Fruit fly (Drosophila melanogaster): ENCODE measurements around the gene pelo.
A peak's percentile ranks its signal among the peaks of the same experiment; 100 is the strongest.

Gene pelo

dm6 chr2L:9692364-9693348, 8.0 kb upstream of the pelo start (continued):
- TF ChIP-seq gfzf (GFP tag; optimal IDR thresholded peaks at IDR 0.05) (no peak), Fer2 (tag; optimal IDR thresholded peaks at IDR 0.05) (no peak), cg (GFP tag; optimal IDR thresholded peaks at IDR 0.05) (no peak), CG12155 (GFP tag; optimal IDR thresholded peaks at IDR 0.05) (peak; percentile 59), CG14014 (GFP tag; IDR thresholded peaks at IDR 0.05) (peak; percentile 81), CG18262 (tag; optimal IDR thresholded peaks at IDR 0.05) (peak; percentile 34), nerfin-1 (tag; optimal IDR thresholded peaks at IDR 0.05) (no peak), D19B (GFP tag; optimal IDR thresholded peaks at IDR 0.05) (peak; percentile 35), ranshi (GFP tag; IDR thresholded peaks at IDR 0.05) (peak; percentile 82), stc (GFP tag; IDR thresholded peaks at IDR 0.05) (peak; percentile 75), sd (tag; optimal IDR thresholded peaks at IDR 0.05) (peak; percentile 29), dimm (GFP tag; IDR thresholded peaks at IDR 0.05) (no peak), Max (GFP tag; optimal IDR thresholded peaks at IDR 0.05) (peak; percentile 49), bbx (GFP tag; IDR thresholded peaks at IDR 0.05; ENCODE audit: partially characterized antibody) (no peak), corto (GFP tag; optimal IDR thresholded peaks at IDR 0.05) (peak; percentile 46), CG3838 (GFP tag; optimal IDR thresholded peaks at IDR 0.05) (no peak), CG18599 (GFP tag; optimal IDR thresholded peaks at IDR 0.05) (peak; percentile 76), ase (GFP tag; IDR thresholded peaks at IDR 0.05) (peak; percentile 56; the same call in 2 of the 3 replicates), trem (tag; optimal IDR thresholded peaks at IDR 0.05) (no peak), mam (GFP tag; optimal IDR thresholded peaks at IDR 0.05) (peak; percentile 45), CG9817 (tag; optimal IDR thresholded peaks at IDR 0.05) (peak; percentile 38), phol (tag; optimal IDR thresholded peaks at IDR 0.05) (peak; percentile 33), dysf (GFP tag; IDR thresholded peaks at IDR 0.05) (peak; percentile 87), CG3995 (GFP tag; optimal IDR thresholded peaks at IDR 0.05) (no peak), CG3726 (GFP tag; IDR thresholded peaks at IDR 0.05) (0 out of 3 replicates have a peak, but pooled peaks have one; percentile 48), ERR (GFP tag; optimal IDR thresholded peaks at IDR 0.05) (no peak), CG17328 (GFP tag; IDR thresholded peaks at IDR 0.05) (peak; percentile 68), jing (GFP tag; optimal IDR thresholded peaks at IDR 0.05) (no peak), CG15269 (tag; optimal IDR thresholded peaks at IDR 0.05) (peak; percentile 75), CG6813 (GFP tag; optimal IDR thresholded peaks at IDR 0.05) (no peak), ac (GFP tag; optimal IDR thresholded peaks at IDR 0.05) (no peak), Dek (tag; optimal IDR thresholded peaks at IDR 0.05) (peak; percentile 69), crc (GFP tag; optimal IDR thresholded peaks at IDR 0.05) (no peak), HLH54F (GFP tag; optimal IDR thresholded peaks at IDR 0.05) (peak; percentile 0), CG11696 (GFP tag; IDR thresholded peaks at IDR 0.05) (peak; percentile 67), Antp (GFP tag; optimal IDR thresholded peaks at IDR 0.05) (no peak), abd-A (tag; optimal IDR thresholded peaks at IDR 0.05) (peak; percentile 9), Sry-δ (GFP tag; optimal IDR thresholded peaks at IDR 0.05) (no peak), Dbx (GFP tag; IDR thresholded peaks at IDR 0.05) (peak; percentile 89), onecut (GFP tag; IDR thresholded peaks at IDR 0.05) (no peak), CG31441 (GFP tag; IDR thresholded peaks at IDR 0.05) (peak; percentile 60), lmd (GFP tag; IDR thresholded peaks at IDR 0.05) (peak; percentile 81), Med (GFP tag) (peak; percentile 89), Bteb2 (GFP tag; optimal IDR thresholded peaks at IDR 0.05) (peak; percentile 26), Gug (GFP tag; IDR thresholded peaks at IDR 0.05) (peak; percentile 47; the same call in 1 of the 4 replicates), pnt (GFP tag; optimal IDR thresholded peaks at IDR 0.05) (peak; percentile 1), Sox100B (GFP tag; optimal IDR thresholded peaks at IDR 0.05) (peak; percentile 40), vnd (GFP tag; IDR thresholded peaks at IDR 0.05; ENCODE audit: partially characterized antibody) (no peak)
